Worm (Caenorhabditis elegans) whole organism, L4 larva: ENCODE data around the gene pap-2.

Experiments used
- F10B5.3 ChIP-seq: sonication (generic microtip); optimal IDR thresholded peaks from 2 replicates; lab custom pipeline; 2016; ENCODE audit warnings: mild to moderate bottlenecking, missing genetic modification characterization, missing compliant biosample characterization
- F49E8.2 ChIP-seq: sonication (generic microtip); optimal IDR thresholded peaks from 2 replicates; lab custom pipeline; 2016; ENCODE audit warnings: missing compliant biosample characterization, mild to moderate bottlenecking, missing genetic modification characterization, borderline replicate concordance
- R02D3.7 ChIP-seq: fragments of 150-350 bp; sonication (generic microtip); optimal IDR thresholded peaks from 3 replicates; lab custom pipeline; 2014; ENCODE audit warnings: missing biosample characterization, missing genetic modification characterization
- T20F7.1 ChIP-seq: fragments of 200-800 bp; sonication (Bioruptor generic); optimal IDR thresholded peaks from 2 replicates; lab custom pipeline; 2018; ENCODE audit warnings: mild to moderate bottlenecking, missing genetic modification characterization, missing compliant biosample characterization
- Y48G9A.11 ChIP-seq: fragments of 200-800 bp; sonication (Bioruptor generic); IDR thresholded peaks from 2 replicates; pipeline ENCODE4 v1.3.6; 2022; ENCODE audit warnings: missing genetic modification reagents, missing genetic modification characterization, missing compliant biosample characterization
- Y75B8A.6 ChIP-seq: fragments of 200-800 bp; sonication (Bioruptor generic); IDR thresholded peaks from 2 replicates; pipeline ENCODE4 v1.3.6; 2022; ENCODE audit warnings: missing genetic modification reagents, missing genetic modification characterization, missing compliant biosample characterization
- ceh-28 ChIP-seq: fragments of 150-350 bp; optimal IDR thresholded peaks from 2 replicates; lab custom pipeline; 2014; ENCODE audit warnings: missing biosample characterization, missing genetic modification reagents, missing genetic modification characterization
- ceh-32 ChIP-seq: sonication (generic microtip); optimal IDR thresholded peaks from 2 replicates; lab custom pipeline; 2016; ENCODE audit warnings: mild to moderate bottlenecking, missing genetic modification characterization, missing compliant biosample characterization; ENCODE audit not compliant: poor library complexity
- ceh-62 ChIP-seq: sonication (generic microtip); optimal IDR thresholded peaks from 2 replicates; lab custom pipeline; 2017; ENCODE audit warnings: missing biosample characterization, missing genetic modification characterization
- ceh-82 ChIP-seq: sonication (generic microtip); optimal IDR thresholded peaks from 2 replicates; lab custom pipeline; 2017; ENCODE audit warnings: missing biosample characterization, missing genetic modification characterization
- ces-1 ChIP-seq: fragments of 150-350 bp; sonication (generic microtip); optimal IDR thresholded peaks from 4 replicates; lab custom pipeline; 2014; ENCODE audit warnings: missing biosample characterization, missing genetic modification reagents, missing genetic modification characterization
- daf-19 ChIP-seq: fragments of 200-800 bp; sonication (Bioruptor generic); conservative IDR thresholded peaks from 2 replicates; pipeline ENCODE4 v1.3.6; 2022; ENCODE audit warnings: missing genetic modification characterization, missing compliant biosample characterization
- dmd-6 ChIP-seq: fragments of 200-800 bp; sonication (Bioruptor generic); IDR thresholded peaks from 2 replicates; pipeline ENCODE4 v1.3.6; 2022; ENCODE audit warnings: missing genetic modification reagents, missing genetic modification characterization, missing compliant biosample characterization
- dmd-8 ChIP-seq: fragments of 200-800 bp; sonication (Bioruptor generic); IDR thresholded peaks from 2 replicates; pipeline ENCODE4 v1.3.6; 2022; ENCODE audit warnings: missing genetic modification characterization, missing compliant biosample characterization
- dmd-9 ChIP-seq: fragments of 200-800 bp; sonication (Bioruptor generic); IDR thresholded peaks from 2 replicates; pipeline ENCODE4 v1.3.6; 2022; ENCODE audit warnings: missing genetic modification reagents, missing genetic modification characterization, missing compliant biosample characterization
- dpl-1 ChIP-seq: fragments of 150-350 bp; optimal IDR thresholded peaks from 2 replicates; lab custom pipeline; 2014; ENCODE audit warnings: missing biosample characterization, missing genetic modification reagents, missing genetic modification characterization
- fkh-10 ChIP-seq: fragments of 150-350 bp; optimal IDR thresholded peaks from 2 replicates; lab custom pipeline; 2014; ENCODE audit warnings: missing biosample characterization, missing genetic modification reagents, missing genetic modification characterization
- fos-1 ChIP-seq: fragments of 150-350 bp; optimal IDR thresholded peaks from 2 replicates; lab custom pipeline; 2014; ENCODE audit warnings: missing biosample characterization, missing genetic modification characterization
- gei-8 ChIP-seq: fragments of 200-800 bp; sonication (Bioruptor generic); optimal IDR thresholded peaks from 2 replicates; lab custom pipeline; 2018; ENCODE audit warnings: mild to moderate bottlenecking, missing genetic modification characterization, missing compliant biosample characterization
- hif-1 ChIP-seq, 2 experiments: sonication (generic microtip); optimal IDR thresholded peaks; 2 replicates each; lab custom pipeline; 2016 to 2017; ENCODE audit warnings: missing compliant biosample characterization in 2 of 2, missing genetic modification characterization in 2 of 2, missing genetic modification reagents in 2 of 2, missing genotype in 2 of 2, mild to moderate bottlenecking in 1 of 2
- hlh-11 ChIP-seq: fragments of 200-800 bp; sonication (Bioruptor generic); optimal IDR thresholded peaks from 2 replicates; lab custom pipeline; 2018; ENCODE audit warnings: mild to moderate bottlenecking, missing genetic modification characterization, missing compliant biosample characterization
- hlh-30 ChIP-seq: sonication (generic microtip); optimal IDR thresholded peaks from 2 replicates; lab custom pipeline; 2017; ENCODE audit warnings: antibody characterized with exemption, mild to moderate bottlenecking, missing genetic modification characterization, missing compliant biosample characterization; ENCODE audit not compliant: insufficient read depth
- hmg-1.1 ChIP-seq: fragments of 200-800 bp; sonication (Bioruptor generic); IDR thresholded peaks from 2 replicates; pipeline ENCODE4 v1.3.6; 2022; ENCODE audit warnings: missing genetic modification reagents, missing genetic modification characterization, missing compliant biosample characterization
- lin-1 ChIP-seq: fragments of 200-800 bp; sonication (Bioruptor generic); IDR thresholded peaks from 2 replicates; pipeline ENCODE4 v1.3.6; 2022; ENCODE audit warnings: missing genetic modification reagents, missing genetic modification characterization, missing compliant biosample characterization
- lin-13 ChIP-seq: fragments of 150-350 bp; optimal IDR thresholded peaks from 2 replicates; lab custom pipeline; 2014; ENCODE audit warnings: missing biosample characterization, missing genetic modification reagents, missing genetic modification characterization
- lin-39 ChIP-seq: fragments of 150-350 bp; optimal IDR thresholded peaks from 2 replicates; lab custom pipeline; 2014; ENCODE audit warnings: missing biosample characterization, missing genetic modification reagents, missing genetic modification characterization
- lir-3 ChIP-seq: sonication (generic microtip); optimal IDR thresholded peaks from 2 replicates; lab custom pipeline; 2016; ENCODE audit warnings: mild to moderate bottlenecking, missing genetic modification characterization, missing compliant biosample characterization
- lsy-2 ChIP-seq, 2 experiments: fragments of 150-350 bp in 1 of 2; sonication (generic microtip) in 1 of 2; optimal IDR thresholded peaks; 2 replicates each; lab custom pipeline; 2014 to 2017; ENCODE audit warnings: missing biosample characterization in 2 of 2, missing genetic modification characterization in 2 of 2
- madf-5 ChIP-seq, 2 experiments: fragments of 200-800 bp; sonication (Bioruptor generic); IDR thresholded peaks; 2 replicates each; pipeline ENCODE4 v1.3.6; 2022; ENCODE audit warnings: missing compliant biosample characterization in 2 of 2, missing genetic modification characterization in 2 of 2
- madf-9 ChIP-seq: fragments of 200-800 bp; sonication (Bioruptor generic); conservative IDR thresholded peaks from 2 replicates; pipeline ENCODE4 v1.3.6; 2022; ENCODE audit warnings: missing genetic modification reagents, missing genetic modification characterization, missing compliant biosample characterization
- mep-1 ChIP-seq: fragments of 150-350 bp; sonication (generic microtip); optimal IDR thresholded peaks from 3 replicates; lab custom pipeline; 2014; ENCODE audit warnings: missing biosample characterization, missing genetic modification characterization
- mxl-2 ChIP-seq: fragments of 200-800 bp; sonication (Bioruptor generic); conservative IDR thresholded peaks from 2 replicates; pipeline ENCODE4 v1.3.6; 2022; ENCODE audit warnings: missing genetic modification reagents, missing genetic modification characterization, missing compliant biosample characterization
- nhr-10 ChIP-seq: fragments of 150-350 bp; optimal IDR thresholded peaks from 2 replicates; lab custom pipeline; 2014; ENCODE audit warnings: missing biosample characterization, missing genetic modification characterization
- nhr-111 ChIP-seq: fragments of 200-800 bp; sonication (Bioruptor generic); optimal IDR thresholded peaks from 2 replicates; lab custom pipeline; 2018; ENCODE audit warnings: mild to moderate bottlenecking, missing genetic modification characterization, missing compliant biosample characterization
- nhr-237 ChIP-seq: sonication (generic microtip); optimal IDR thresholded peaks from 2 replicates; lab custom pipeline; 2017; ENCODE audit warnings: missing biosample characterization, missing genetic modification characterization
- nhr-25 ChIP-seq: sonication (generic microtip); optimal IDR thresholded peaks from 2 replicates; lab custom pipeline; 2017; ENCODE audit warnings: missing genetic modification characterization, mild to moderate bottlenecking, missing compliant biosample characterization, antibody characterized with exemption, moderate library complexity, borderline replicate concordance; ENCODE audit not compliant: insufficient read depth
- nhr-28 ChIP-seq: fragments of 150-350 bp; optimal IDR thresholded peaks from 2 replicates; lab custom pipeline; 2014; ENCODE audit warnings: missing biosample characterization, missing genetic modification characterization
- nhr-41 ChIP-seq: fragments of 200-800 bp; sonication (Bioruptor generic); IDR thresholded peaks from 2 replicates; pipeline ENCODE4 v1.3.6; 2022; ENCODE audit warnings: missing genetic modification reagents, missing genetic modification characterization, missing compliant biosample characterization
- nhr-48 ChIP-seq: sonication (generic microtip); optimal IDR thresholded peaks from 2 replicates; lab custom pipeline; 2016; ENCODE audit warnings: mild to moderate bottlenecking, missing genetic modification characterization, missing compliant biosample characterization
- nhr-6 ChIP-seq: fragments of 150-350 bp; optimal IDR thresholded peaks from 2 replicates; lab custom pipeline; 2014; ENCODE audit warnings: missing biosample characterization, missing genetic modification characterization
- nhr-77 ChIP-seq: fragments of 150-350 bp; optimal IDR thresholded peaks from 2 replicates; lab custom pipeline; 2014; ENCODE audit warnings: missing biosample characterization, missing genetic modification characterization
- pqm-1 ChIP-seq: sonication (generic microtip); optimal IDR thresholded peaks from 2 replicates; lab custom pipeline; 2017; ENCODE audit warnings: missing biosample characterization, missing genetic modification characterization
- rbr-2 ChIP-seq: sonication (generic microtip); optimal IDR thresholded peaks from 2 replicates; lab custom pipeline; 2016; ENCODE audit warnings: missing genotype, missing genetic modification characterization, missing compliant biosample characterization
- skn-1 ChIP-seq: fragments of 150-350 bp; optimal IDR thresholded peaks from 2 replicates; lab custom pipeline; 2014; ENCODE audit warnings: missing biosample characterization, missing genetic modification characterization
- snpc-1.2 ChIP-seq: fragments of 200-800 bp; sonication (Bioruptor generic); IDR thresholded peaks from 2 replicates; pipeline ENCODE4 v1.3.6; 2022; ENCODE audit warnings: missing genetic modification reagents, missing genetic modification characterization, missing compliant biosample characterization
- tra-1 ChIP-seq: fragments of 200-800 bp; sonication (Bioruptor generic); IDR thresholded peaks from 2 replicates; pipeline ENCODE4 v1.3.6; 2022; ENCODE audit warnings: missing genetic modification reagents, missing genetic modification characterization, missing compliant biosample characterization
- unc-130 ChIP-seq: sonication (generic microtip); optimal IDR thresholded peaks from 2 replicates; lab custom pipeline; 2016; ENCODE audit warnings: missing genetic modification reagents, missing genetic modification characterization, missing compliant biosample characterization
- unc-62 ChIP-seq, 3 experiments: fragments of 150-350 bp in 1 of 3; sonication (generic microtip); optimal IDR thresholded peaks in 2 of 3; peaks in 1 of 3; 1 replicate in 1 of 3; 2 replicates in 2 of 3; lab custom pipeline; 2014 to 2017; ENCODE audit warnings: missing biosample characterization in 3 of 3, missing genetic modification characterization in 3 of 3, missing genetic modification reagents in 3 of 3, missing genotype in 1 of 3
- vab-7 ChIP-seq: fragments of 200-800 bp; sonication (Bioruptor generic); IDR thresholded peaks from 2 replicates; pipeline ENCODE4 v1.3.6; 2022; ENCODE audit warnings: missing genetic modification reagents, missing genetic modification characterization, missing compliant biosample characterization
- zag-1 ChIP-seq: fragments of 150-350 bp; optimal IDR thresholded peaks from 2 replicates; lab custom pipeline; 2014; ENCODE audit warnings: missing biosample characterization, missing genetic modification characterization
- zfp-2 ChIP-seq: sonication (generic microtip); optimal IDR thresholded peaks from 2 replicates; lab custom pipeline; 2016; ENCODE audit warnings: mild to moderate bottlenecking, missing genetic modification characterization, missing compliant biosample characterization

pap-2 gene

DNA sequence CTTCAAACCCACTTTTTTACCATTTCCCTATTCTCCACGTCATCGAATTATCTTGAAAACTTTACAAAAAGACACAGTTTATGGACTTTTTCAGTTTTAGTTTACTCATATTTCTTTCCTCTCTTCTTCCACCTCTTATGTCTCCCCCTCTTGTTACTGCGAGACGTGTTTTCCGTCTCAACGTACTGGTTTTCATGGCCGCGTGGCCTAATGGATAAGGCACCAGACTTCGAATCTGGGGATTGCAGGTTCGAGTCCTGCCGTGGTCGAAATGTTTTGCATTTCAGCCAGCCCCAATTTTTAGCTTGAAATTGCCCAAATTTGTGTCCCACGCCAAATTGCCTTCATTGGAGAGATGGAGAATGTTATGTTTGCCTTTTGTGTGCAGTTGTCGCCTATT is 43.2 kb downstream of the pap-2 start (continued):
- TF ChIP-seq nhr-6 (tag; lab: Kevin White, UChicago), result peak; percentile 14
- peak; percentile 50 for TF ChIP-seq rbr-2
- no peak for TF ChIP-seq F10B5.3 (tag; lab: Kevin White, UChicago)
- TF ChIP-seq zfp-2 (tag; lab: Kevin White, UChicago), result no peak
- no peak for TF ChIP-seq nhr-237 (tag; lab: Kevin White, UChicago)
- TF ChIP-seq ceh-28 (tag; lab: Kevin White, UChicago), result no peak
- TF ChIP-seq zag-1, result no peak
- TF ChIP-seq snpc-1.2, result peak; percentile 73
- peak; percentile 57; the same call in 1 of the 2 replicates for TF ChIP-seq dmd-9 (GFP tag; lab: Robert Waterston, UW)
- peak; percentile 67 for TF ChIP-seq nhr-111 (GFP tag; lab: Kevin White, UChicago)
- peak; percentile 54 for TF ChIP-seq hlh-30 (tag; lab: Kevin White, UChicago)
- TF ChIP-seq hif-1 (tag; optimal IDR thresholded peaks at IDR 0.05; lab: Kevin White, UChicago), result peak in 1 of 2 experiments; percentile 38
- TF ChIP-seq nhr-10 (tag; lab: Kevin White, UChicago), result no peak
- peak; percentile 5 for TF ChIP-seq lin-13 (GFP tag; lab: Kevin White, UChicago)
- TF ChIP-seq vab-7 (GFP tag; lab: Robert Waterston, UW), result peak; percentile 92
- peak; percentile 83 for TF ChIP-seq lin-1
- peak; percentile 91 to 93 for TF ChIP-seq madf-5 (GFP tag; IDR thresholded peaks at IDR 0.05; lab: Robert Waterston, UW)
- peak; percentile 20 for TF ChIP-seq dpl-1 (GFP tag; lab: Kevin White, UChicago)
- no peak for TF ChIP-seq daf-19
- TF ChIP-seq gei-8 (GFP tag; lab: Kevin White, UChicago), result peak; percentile 53
- no peak for TF ChIP-seq ces-1 (GFP tag; lab: Kevin White, UChicago)
- no peak for TF ChIP-seq fkh-10
- no peak for TF ChIP-seq nhr-77 (tag; lab: Kevin White, UChicago)
- TF ChIP-seq lir-3 (tag; lab: Kevin White, UChicago), result no peak
- no peak for TF ChIP-seq unc-62 (GFP tag; optimal IDR thresholded peaks at IDR 0.05 in 1 of 2; lab: Kevin White, UChicago)
- no peak for TF ChIP-seq unc-62 (tag; optimal IDR thresholded peaks at IDR 0.05; lab: Kevin White, UChicago)
- TF ChIP-seq nhr-48 (tag; lab: Kevin White, UChicago), result peak; percentile 62
- no peak for TF ChIP-seq nhr-25 (tag; lab: Kevin White, UChicago)
- no peak for TF ChIP-seq ceh-82 (tag; lab: Kevin White, UChicago)
- peak; percentile 82 for TF ChIP-seq hmg-1.1 (GFP tag; lab: Robert Waterston, UW)
- no peak for TF ChIP-seq pqm-1 (tag; lab: Kevin White, UChicago)
- TF ChIP-seq ceh-32 (tag; lab: Kevin White, UChicago), result no peak
- peak; percentile 63 for TF ChIP-seq unc-130 (GFP tag; lab: Kevin White, UChicago)
- peak; percentile 1 for TF ChIP-seq F49E8.2 (tag; lab: Kevin White, UChicago)
- TF ChIP-seq R02D3.7 (tag; lab: Kevin White, UChicago), result no peak
- peak; percentile 91 for TF ChIP-seq tra-1 (GFP tag; lab: Robert Waterston, UW)
- no peak for TF ChIP-seq lin-39
- peak; percentile 90 for TF ChIP-seq Y48G9A.11 (GFP tag; lab: Robert Waterston, UW)
- no peak for TF ChIP-seq fos-1

DNA sequence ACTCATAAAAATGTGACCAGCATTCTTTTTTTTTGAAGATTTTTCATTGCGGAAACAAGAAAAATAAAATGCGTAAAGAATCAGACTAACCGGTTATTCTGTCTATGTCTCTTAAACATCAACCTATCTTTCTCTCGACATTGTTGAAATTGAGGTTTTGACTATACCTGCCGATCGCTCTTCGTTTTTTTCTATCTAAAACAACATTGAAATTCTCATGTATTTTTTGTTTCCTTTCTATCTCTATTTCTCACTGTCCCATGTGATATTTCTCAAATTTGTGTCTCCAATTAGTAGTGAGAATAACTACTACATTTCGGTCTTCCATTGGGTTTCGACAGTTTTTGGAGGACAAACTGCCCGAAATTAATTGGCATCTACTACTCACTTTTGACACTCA is 48.3 kb downstream of the pap-2 start:
- TF ChIP-seq dmd-8 (GFP tag; lab: Robert Waterston, UW) (no peak), lsy-2 (tag; optimal IDR thresholded peaks at IDR 0.05; lab: Kevin White, UChicago) (peak in 1 of 2 experiments; percentile 3), hlh-11 (tag; lab: Kevin White, UChicago) (peak; percentile 15), nhr-28 (peak; percentile 64), nhr-10 (tag; lab: Kevin White, UChicago) (no peak), nhr-25 (tag; lab: Kevin White, UChicago) (peak; percentile 37), zfp-2 (tag; lab: Kevin White, UChicago) (no peak), nhr-41 (GFP tag; lab: Robert Waterston, UW) (no peak), madf-9 (GFP tag; lab: Robert Waterston, UW) (no peak), skn-1 (tag; lab: Kevin White, UChicago) (no peak), ceh-62 (no peak), Y75B8A.6 (GFP tag; lab: Robert Waterston, UW) (no peak), fos-1 (no peak), mxl-2 (GFP tag; lab: Robert Waterston, UW) (no peak), dmd-6 (GFP tag; lab: Robert Waterston, UW) (0 out of 2 replicates have a peak, but pooled peaks have one; percentile 6), T20F7.1 (GFP tag; lab: Kevin White, UChicago) (peak; percentile 6), mep-1 (tag; lab: Kevin White, UChicago) (peak; percentile 15), hlh-30 (tag; lab: Kevin White, UChicago) (peak; percentile 42)
